Worm (Caenorhabditis elegans): ENCODE results near the gene srx-130.

DNA sequence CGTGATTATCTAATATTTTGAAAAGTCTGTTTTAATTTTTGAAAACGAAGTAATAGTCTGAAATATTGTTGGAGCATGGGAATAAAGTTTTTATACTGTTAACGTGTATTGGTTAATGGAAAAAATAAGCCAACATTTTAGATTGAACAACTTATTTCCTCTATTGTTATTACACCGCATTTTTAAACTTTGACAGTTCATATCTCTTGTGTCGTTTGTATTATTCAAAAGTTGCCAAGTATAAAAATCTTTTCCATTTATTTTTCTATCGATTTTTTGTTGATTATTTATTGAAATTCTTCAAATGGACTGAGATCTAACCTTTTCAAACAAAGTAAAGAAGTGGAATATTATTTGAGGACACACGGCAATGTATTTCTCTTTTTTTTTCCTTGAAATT lies 12.4 kb upstream of the srx-130 start, which contains the start of gene str-165:
- TF ChIP-seq ama-1 (optimal IDR thresholded peaks at IDR 0.05) (no peak), scrt-1 (GFP tag; IDR thresholded peaks at IDR 0.05) (no peak), ets-7 (tag; optimal IDR thresholded peaks at IDR 0.05) (no peak), pes-1 (GFP tag; IDR thresholded peaks at IDR 0.05) (no peak), hmbx-1 (tag; optimal IDR thresholded peaks at IDR 0.05) (no peak), tra-4 (tag; optimal IDR thresholded peaks at IDR 0.05) (no peak), tbx-37 (GFP tag; conservative IDR thresholded peaks at IDR 0.05) (no peak), aly-1 (tag; optimal IDR thresholded peaks at IDR 0.05) (no peak), tbx-11 (GFP tag; IDR thresholded peaks at IDR 0.05) (no peak), F13C5.2 (tag; optimal IDR thresholded peaks at IDR 0.05) (no peak), ceh-13 (GFP tag; optimal IDR thresholded peaks at IDR 0.05) (no peak), sea-1 (GFP tag; conservative IDR thresholded peaks at IDR 0.05) (no peak), flt-1 (GFP tag; IDR thresholded peaks at IDR 0.05) (no peak)

Measured in whole organism, early embryonic.